Fruit fly (Drosophila melanogaster): ENCODE data around the gene CG13606.

The CG13606 gene

DNA sequence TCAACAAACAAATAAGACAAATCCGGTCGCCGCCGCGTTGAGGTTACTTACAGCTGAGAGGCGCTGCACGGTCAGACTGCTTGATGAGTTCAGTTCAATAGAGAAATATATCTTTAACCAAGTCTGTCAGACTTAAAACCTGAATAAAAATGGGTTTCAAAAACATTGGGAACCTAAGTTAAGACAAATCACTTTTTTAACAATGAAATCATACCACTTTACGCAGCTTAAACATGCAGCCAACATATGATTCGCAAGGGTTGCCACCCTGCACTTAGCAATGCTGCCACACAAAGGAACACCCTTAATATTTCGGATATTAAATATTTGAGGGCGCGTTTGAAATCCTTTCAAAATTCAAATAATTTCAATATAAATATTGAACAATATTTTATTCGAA, 16.2 kb downstream of the CG13606 start, which contains the start of gene CG5515 (continued):
- TF ChIP-seq H2.0 (GFP tag; IDR thresholded peaks at IDR 0.05) (peak; percentile 80), Hmx (GFP tag; optimal IDR thresholded peaks at IDR 0.05) (peak; percentile 41), CG18599 (GFP tag; optimal IDR thresholded peaks at IDR 0.05) (no peak), BtbVII (GFP tag; optimal IDR thresholded peaks at IDR 0.05) (no peak), pita (GFP tag; optimal IDR thresholded peaks at IDR 0.05) (no peak), CG7745 (tag; optimal IDR thresholded peaks at IDR 0.05) (no peak), B-H2 (GFP tag; optimal IDR thresholded peaks at IDR 0.05) (peak; percentile 75), pfk (GFP tag; optimal IDR thresholded peaks at IDR 0.05) (no peak), CG9609 (GFP tag; optimal IDR thresholded peaks at IDR 0.05) (peak; percentile 88), CG32532 (GFP tag; IDR thresholded peaks at IDR 0.05) (peak; percentile 84), Xrp1 (GFP tag; IDR thresholded peaks at IDR 0.05) (peak; percentile 87), CG8924 (tag; optimal IDR thresholded peaks at IDR 0.05) (peak; percentile 77), Sry-β (GFP tag; optimal IDR thresholded peaks at IDR 0.05) (no peak), Bgb (GFP tag; IDR thresholded peaks at IDR 0.05; ENCODE audit: partially characterized antibody) (peak; percentile 77), Eip74EF (GFP tag; optimal IDR thresholded peaks at IDR 0.05) (no peak), sug (tag; optimal IDR thresholded peaks at IDR 0.05) (peak; percentile 74), gcm (GFP tag; optimal IDR thresholded peaks at IDR 0.05) (no peak), gro (GFP tag; optimal IDR thresholded peaks at IDR 0.05) (peak; percentile 73), CG7271 (tag; optimal IDR thresholded peaks at IDR 0.05) (no peak), Ada2b (GFP tag; IDR thresholded peaks at IDR 0.05) (peak; percentile 66), ranshi (GFP tag; IDR thresholded peaks at IDR 0.05) (peak; percentile 40; the same call in 1 of the 2 replicates), CG3163 (GFP tag; optimal IDR thresholded peaks at IDR 0.05) (peak; percentile 76), stwl (tag; optimal IDR thresholded peaks at IDR 0.05) (peak; percentile 84), Max (GFP tag; optimal IDR thresholded peaks at IDR 0.05) (peak; percentile 71), PHDP (tag; optimal IDR thresholded peaks at IDR 0.05) (peak; percentile 86), CG1529 (GFP tag; optimal IDR thresholded peaks at IDR 0.05) (no peak), zfh1 (GFP tag; IDR thresholded peaks at IDR 0.05) (peak; percentile 81; the same call in 2 of the 3 replicates), cwo (GFP tag; optimal IDR thresholded peaks at IDR 0.05) (no peak), Gsc (GFP tag; IDR thresholded peaks at IDR 0.05) (0 out of 2 replicates have a peak, but pooled peaks have one; percentile 32), CG43689 (GFP tag; IDR thresholded peaks at IDR 0.05) (no peak), CG2120 (GFP tag; optimal IDR thresholded peaks at IDR 0.05) (peak; percentile 91), row (GFP tag; IDR thresholded peaks at IDR 0.05) (peak; percentile 93), CG15514 (GFP tag; optimal IDR thresholded peaks at IDR 0.05) (peak; percentile 45), pan (optimal IDR thresholded peaks at IDR 0.05) (no peak), pan (GFP tag; optimal IDR thresholded peaks at IDR 0.05 in 1 of 2, IDR thresholded peaks at IDR 0.05 in 1 of 2) (peak in 1 of 2 experiments; percentile 82), kah (GFP tag; optimal IDR thresholded peaks at IDR 0.05) (no peak), CG16813 (GFP tag; IDR thresholded peaks at IDR 0.05; ENCODE audit: partially characterized antibody) (peak; percentile 64; the same call in 2 of the 3 replicates), CG6689 (GFP tag; IDR thresholded peaks at IDR 0.05) (peak; percentile 79), CG13296 (GFP tag; optimal IDR thresholded peaks at IDR 0.05) (peak; percentile 25), CG18476 (GFP tag; optimal IDR thresholded peaks at IDR 0.05) (peak; percentile 66), amos (GFP tag; IDR thresholded peaks at IDR 0.05; ENCODE audit: partially characterized antibody) (peak; percentile 71), CG4617 (GFP tag; optimal IDR thresholded peaks at IDR 0.05; ENCODE audit: borderline replicate concordance) (peak; percentile 85), Ravus (GFP tag; IDR thresholded peaks at IDR 0.05) (peak; percentile 4; the same call in 1 of the 2 replicates), bowl (GFP tag; IDR thresholded peaks at IDR 0.05) (peak; percentile 44; the same call in 1 of the 2 replicates), CG18011 (GFP tag; optimal IDR thresholded peaks at IDR 0.05) (peak; percentile 66), CG12744 (GFP tag; optimal IDR thresholded peaks at IDR 0.05) (peak; percentile 50), CG4854 (GFP tag; optimal IDR thresholded peaks at IDR 0.05) (peak; percentile 52), vnd (GFP tag; IDR thresholded peaks at IDR 0.05; ENCODE audit: partially characterized antibody) (peak; percentile 83), ro (GFP tag; IDR thresholded peaks at IDR 0.05) (peak; percentile 36; the same call in 1 of the 2 replicates), CG8765 (GFP tag; IDR thresholded peaks at IDR 0.05) (peak; percentile 66)

All from whole organism, embryonic.